Worm (Caenorhabditis elegans) whole organism, young adult: ENCODE results near the gene nas-9.

ENCODE experiments used
- B0336.3 ChIP-seq: fragments of 200-800 bp; sonication (Bioruptor generic); IDR thresholded peaks from 2 replicates; pipeline ENCODE4 v1.3.6; 2022; ENCODE audit warnings: missing genetic modification characterization, missing compliant biosample characterization
- let-526 ChIP-seq: fragments of 200-800 bp; sonication (Bioruptor generic); IDR thresholded peaks from 2 replicates; pipeline ENCODE4 v1.3.6; 2022; ENCODE audit warnings: missing genetic modification reagents, missing genetic modification characterization, missing compliant biosample characterization
- nfya-1 ChIP-seq: sonication (generic microtip); optimal IDR thresholded peaks from 2 replicates; lab custom pipeline; 2017; ENCODE audit warnings: antibody characterized with exemption, missing compliant biosample characterization, missing genetic modification characterization, borderline replicate concordance; ENCODE audit not compliant: insufficient read depth
- pha-4 ChIP-seq: fragments of 150-350 bp; sonication (generic microtip); optimal IDR thresholded peaks from 2 replicates; lab custom pipeline; 2014; ENCODE audit warnings: missing biosample characterization, missing genetic modification reagents, missing genetic modification characterization
- rpc-1 ChIP-seq, 2 experiments: fragments of 150-350 bp in 1 of 2; sonication (generic microtip) in 1 of 2; optimal IDR thresholded peaks; 2 replicates each; lab custom pipeline; 2014 to 2018; ENCODE audit warnings: missing biosample characterization in 1 of 2, missing genetic modification characterization in 1 of 2, missing genetic modification reagents in 1 of 2, missing genotype in 1 of 2
- somi-1 ChIP-seq: fragments of 200-800 bp; sonication (Bioruptor generic); optimal IDR thresholded peaks from 2 replicates; lab custom pipeline; 2018; ENCODE audit warnings: mild to moderate bottlenecking, missing genetic modification characterization, missing compliant biosample characterization

DNA sequence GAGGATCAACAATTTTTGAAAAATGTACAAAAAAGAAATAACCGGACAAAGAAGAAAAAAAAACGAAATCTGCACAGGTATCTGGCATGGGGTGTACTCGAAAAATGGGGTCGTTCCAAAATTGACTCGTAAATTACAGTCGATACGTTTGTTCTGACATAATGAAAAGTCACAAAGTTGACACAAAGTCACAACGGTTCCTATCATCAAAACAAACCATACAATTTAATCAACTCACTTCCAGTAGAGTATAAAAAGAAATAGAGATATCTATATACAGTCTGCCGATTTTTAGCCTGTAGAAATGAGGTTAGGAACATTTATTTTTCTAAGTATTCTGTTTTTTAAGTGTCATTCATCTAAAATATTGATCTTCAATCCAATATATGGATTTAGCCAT is 44.7 kb upstream of the nas-9 start, which contains the start of gene T19H12.12:
- TF ChIP-seq rpc-1 (optimal IDR thresholded peaks at IDR 0.05; lab: Kevin White, UChicago), result no peak
- TF ChIP-seq rpc-1 (tag; optimal IDR thresholded peaks at IDR 0.05; lab: Kevin White, UChicago), result no peak
- TF ChIP-seq let-526 (GFP tag; lab: Robert Waterston, UW), result no peak
- no peak for TF ChIP-seq nfya-1
- no peak for TF ChIP-seq somi-1
- no peak for TF ChIP-seq B0336.3 (GFP tag; lab: Robert Waterston, UW)
- TF ChIP-seq pha-4 (tag; lab: Kevin White, UChicago), result no peak
